Worm (Caenorhabditis elegans): Measurements from ENCODE around the gene srx-21.

DNA sequence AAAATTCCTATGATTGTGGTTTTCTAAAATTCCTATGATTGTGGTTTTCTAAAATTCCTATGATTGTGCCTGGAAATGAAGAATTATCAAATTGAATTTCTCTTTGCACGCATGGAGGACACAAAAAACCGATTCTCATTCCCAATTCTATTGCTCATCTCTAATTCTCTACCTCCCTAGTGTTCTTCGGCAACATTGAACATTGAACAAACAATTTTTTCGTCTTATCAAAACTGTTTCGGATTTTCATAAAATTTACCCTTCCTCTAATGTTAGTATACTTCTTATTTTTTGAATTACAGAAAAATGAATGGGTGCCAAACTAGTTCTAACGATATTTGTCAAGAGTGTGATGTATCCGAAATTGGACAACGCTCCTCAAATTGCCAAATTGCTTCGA is 40.6 kb upstream of the srx-21 start, which contains the start of gene pals-31:
- TF ChIP-seq aly-2 (tag; optimal IDR thresholded peaks at IDR 0.05) = no peak
- TF ChIP-seq lin-13 (GFP tag; optimal IDR thresholded peaks at IDR 0.05) = no peak
- TF ChIP-seq ceh-82 (tag; optimal IDR thresholded peaks at IDR 0.05) = no peak
- TF ChIP-seq nhr-11 (tag; optimal IDR thresholded peaks at IDR 0.05) = no peak
- TF ChIP-seq lsy-2 (tag; optimal IDR thresholded peaks at IDR 0.05) = no peak
- no peak for TF ChIP-seq egl-27 (tag; optimal IDR thresholded peaks at IDR 0.05)
- no peak for TF ChIP-seq ceh-16 (tag; optimal IDR thresholded peaks at IDR 0.05)
- TF ChIP-seq nhr-77 (tag; optimal IDR thresholded peaks at IDR 0.05) = no peak
- no peak for TF ChIP-seq ztf-4 (tag; optimal IDR thresholded peaks at IDR 0.05)
- no peak for TF ChIP-seq elt-1 (tag; optimal IDR thresholded peaks at IDR 0.05)
- TF ChIP-seq unc-62 (GFP tag; optimal IDR thresholded peaks at IDR 0.05) = no peak
- no peak for TF ChIP-seq zag-1 (tag; optimal IDR thresholded peaks at IDR 0.05)
- no peak for TF ChIP-seq mab-5 (tag; optimal IDR thresholded peaks at IDR 0.05)

Data from whole organism, L2 larva.